Worm (Caenorhabditis elegans) whole organism, L1 larva: ENCODE data around the gene Y46G5A.22.

Source experiments
- ceh-82 ChIP-seq, 3 experiments: fragments of 150-350 bp in 1 of 3; sonication (generic microtip) in 2 of 3; optimal IDR thresholded peaks; 2 replicates each; lab custom pipeline; 2014 to 2017; ENCODE audit warnings: missing biosample characterization in 3 of 3, missing genetic modification characterization in 3 of 3
- efl-1 ChIP-seq, 4 experiments: fragments of 150-350 bp; optimal IDR thresholded peaks in 3 of 4; peaks in 1 of 4; 1 replicate in 1 of 4; 2 replicates in 3 of 4; lab custom pipeline; 2014; ENCODE audit warnings: missing biosample characterization in 2 of 4, missing genetic modification characterization in 2 of 4, missing genetic modification reagents in 2 of 4
- lin-39 ChIP-seq: fragments of 150-350 bp; optimal IDR thresholded peaks from 2 replicates; lab custom pipeline; 2014; ENCODE audit warnings: missing biosample characterization, missing genetic modification reagents, missing genetic modification characterization
- lir-3 ChIP-seq: sonication (generic microtip); optimal IDR thresholded peaks from 2 replicates; lab custom pipeline; 2016; ENCODE audit warnings: mild to moderate bottlenecking, missing genetic modification characterization, moderate library complexity, missing compliant biosample characterization; ENCODE audit not compliant: poor library complexity
- mdl-1 ChIP-seq, 2 experiments: fragments of 150-350 bp; optimal IDR thresholded peaks; 2 replicates each; lab custom pipeline; 2014 to 2017; ENCODE audit warnings: missing biosample characterization in 2 of 2, missing genetic modification characterization in 2 of 2, inconsistent platforms in 1 of 2
- nhr-12 ChIP-seq: sonication (generic microtip); optimal IDR thresholded peaks from 2 replicates; lab custom pipeline; 2017; ENCODE audit warnings: missing biosample characterization, missing genetic modification characterization
- skn-1 ChIP-seq: fragments of 150-350 bp; optimal IDR thresholded peaks from 2 replicates; lab custom pipeline; 2014; ENCODE audit warnings: missing biosample characterization, missing genetic modification characterization
- snpc-4 ChIP-seq: fragments of 150-350 bp; optimal IDR thresholded peaks from 2 replicates; lab custom pipeline; 2014; ENCODE audit warnings: missing biosample characterization, missing genetic modification characterization
- sup-37 ChIP-seq: fragments of 200-800 bp; sonication (Bioruptor generic); optimal IDR thresholded peaks from 2 replicates; lab custom pipeline; 2018; ENCODE audit warnings: mild to moderate bottlenecking, missing genetic modification characterization, missing compliant biosample characterization
- tbx-2 ChIP-seq: sonication (generic microtip); optimal IDR thresholded peaks from 2 replicates; lab custom pipeline; 2016; ENCODE audit warnings: missing genetic modification characterization, missing compliant biosample characterization
- unc-62 ChIP-seq: fragments of 150-350 bp; optimal IDR thresholded peaks from 2 replicates; lab custom pipeline; 2014; ENCODE audit warnings: missing biosample characterization, missing genetic modification reagents, missing genetic modification characterization

DNA sequence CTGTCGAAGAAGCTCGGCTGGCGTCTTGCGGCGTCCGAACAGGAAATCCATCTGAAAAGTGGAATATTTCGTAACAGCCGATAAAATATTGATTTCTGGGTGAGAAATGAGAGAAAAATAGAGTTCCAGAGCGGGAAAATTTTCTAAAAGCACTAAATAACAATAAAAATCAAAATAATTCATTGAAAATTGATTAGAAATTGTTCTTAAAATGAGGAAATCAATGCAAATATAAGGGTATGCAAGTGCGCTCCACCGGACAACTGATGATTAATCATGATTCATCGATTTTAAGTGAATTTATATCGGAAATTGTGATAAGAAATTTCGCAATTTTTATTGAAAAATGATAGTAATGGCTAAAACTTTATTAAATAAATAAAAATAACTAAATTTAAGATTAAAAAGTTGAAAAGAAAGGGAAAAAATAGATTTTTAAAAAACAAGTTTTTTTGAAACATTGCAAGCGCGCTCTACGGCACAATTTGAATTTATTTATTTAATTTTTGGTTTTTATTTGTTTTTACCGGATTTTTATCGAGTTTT, 50.1 kb downstream of the Y46G5A.22 start, which contains the start of the genes vps-2 and tiar-2:
- TF ChIP-seq ceh-82 (tag; optimal IDR thresholded peaks at IDR 0.05; lab: Kevin White, UChicago) = peak in 1 of 3 experiments; percentile 27
- TF ChIP-seq tbx-2 = peak; percentile 58
- peak; percentile 53 for TF ChIP-seq lin-39 (tag; lab: Kevin White, UChicago)
- TF ChIP-seq nhr-12 (tag; lab: Kevin White, UChicago) = no peak
- peak; percentile 74 for TF ChIP-seq skn-1 (tag; lab: Kevin White, UChicago)
- peak; percentile 57 to 67 for TF ChIP-seq efl-1 (optimal IDR thresholded peaks at IDR 0.05; lab: Kevin White, UChicago)
- peak; percentile 65 to 94 for TF ChIP-seq efl-1 (GFP tag; optimal IDR thresholded peaks at IDR 0.05 in 1 of 2; lab: Kevin White, UChicago)
- TF ChIP-seq snpc-4 (tag; lab: Kevin White, UChicago) = peak; percentile 61
- TF ChIP-seq mdl-1 (tag; optimal IDR thresholded peaks at IDR 0.05; lab: Kevin White, UChicago) = no peak
- TF ChIP-seq sup-37 (GFP tag; lab: Kevin White, UChicago) = no peak
- TF ChIP-seq unc-62 (GFP tag; lab: Kevin White, UChicago) = no peak
- TF ChIP-seq lir-3 (tag; lab: Kevin White, UChicago) = no peak
